Worm (Caenorhabditis elegans) whole organism, early embryonic: ENCODE measurements around the gene tbc-19.

Experiments used
- ama-1 ChIP-seq: fragments of 150-350 bp; optimal IDR thresholded peaks from 2 replicates; lab custom pipeline; 2014
- ceh-36 ChIP-seq: sonication (generic microtip); optimal IDR thresholded peaks from 2 replicates; lab custom pipeline; 2016; ENCODE audit warnings: missing genetic modification characterization, inconsistent platforms, missing compliant biosample characterization
- ets-7 ChIP-seq: sonication (generic microtip); optimal IDR thresholded peaks from 2 replicates; lab custom pipeline; 2016; ENCODE audit warnings: missing genotype, missing genetic modification characterization, missing compliant biosample characterization
- flt-1 ChIP-seq: fragments of 200-800 bp; sonication (Bioruptor generic); IDR thresholded peaks from 2 replicates; pipeline ENCODE4 v1.3.6; 2022; ENCODE audit warnings: missing genetic modification characterization, missing compliant biosample characterization
- hmbx-1 ChIP-seq: sonication (generic microtip); optimal IDR thresholded peaks from 2 replicates; lab custom pipeline; 2016; ENCODE audit warnings: mild to moderate bottlenecking, missing genetic modification characterization, missing compliant biosample characterization
- hmg-4 ChIP-seq: fragments of 200-800 bp; sonication (Bioruptor generic); optimal IDR thresholded peaks from 2 replicates; lab custom pipeline; 2018; ENCODE audit warnings: mild to moderate bottlenecking, missing genetic modification characterization, missing compliant biosample characterization
- pes-1 ChIP-seq: fragments of 200-800 bp; sonication (Bioruptor generic); IDR thresholded peaks from 2 replicates; pipeline ENCODE4 v1.3.6; 2022; ENCODE audit warnings: missing genetic modification reagents, missing genetic modification characterization, missing compliant biosample characterization
- scrt-1 ChIP-seq: fragments of 200-800 bp; sonication (Bioruptor generic); IDR thresholded peaks from 2 replicates; pipeline ENCODE4 v1.3.6; 2022; ENCODE audit warnings: missing genetic modification characterization, missing compliant biosample characterization
- tbx-11 ChIP-seq: fragments of 200-800 bp; sonication (Bioruptor generic); IDR thresholded peaks from 2 replicates; pipeline ENCODE4 v1.3.6; 2022; ENCODE audit warnings: missing genetic modification characterization, missing compliant biosample characterization
- tbx-37 ChIP-seq: fragments of 200-800 bp; sonication (Bioruptor generic); conservative IDR thresholded peaks from 2 replicates; pipeline ENCODE4 v1.3.6; 2022; ENCODE audit warnings: missing genetic modification reagents, missing genetic modification characterization, missing compliant biosample characterization
- tra-4 ChIP-seq: sonication (generic microtip); optimal IDR thresholded peaks from 2 replicates; lab custom pipeline; 2017; ENCODE audit warnings: missing genetic modification characterization, missing compliant biosample characterization

DNA sequence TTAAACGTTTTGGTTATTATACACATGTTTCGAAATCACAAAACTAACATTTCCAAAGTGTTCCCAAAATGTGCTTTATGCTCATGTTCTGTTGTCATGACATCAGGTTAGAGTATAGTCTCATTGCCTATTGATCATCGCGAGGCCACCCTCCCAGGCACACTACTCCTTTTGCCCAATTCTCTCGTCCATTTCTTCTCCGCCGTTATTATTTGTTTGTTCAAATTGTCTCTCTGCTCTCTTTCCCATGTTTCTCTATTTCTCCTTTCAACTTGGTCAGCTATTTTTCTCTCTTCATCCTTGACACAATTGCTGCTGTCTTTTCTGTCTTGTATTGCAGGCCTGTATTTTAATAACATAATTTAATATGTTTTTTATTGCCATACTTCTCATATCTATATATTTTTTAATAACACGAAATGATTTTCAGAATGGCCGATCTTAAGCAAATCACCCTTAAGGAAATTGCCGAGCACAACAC lies 10.8 kb downstream of the tbc-19 start, which contains the start of gene cytb-5.1:
- TF ChIP-seq tbx-37 (GFP tag; lab: Robert Waterston, UW) (no peak), ets-7 (no peak), ama-1 (lab: Kevin White, UChicago) (no peak), hmbx-1 (no peak), flt-1 (GFP tag; lab: Robert Waterston, UW) (no peak), pes-1 (GFP tag; lab: Robert Waterston, UW) (no peak), tra-4 (tag; lab: Kevin White, UChicago) (no peak), hmg-4 (GFP tag; lab: Kevin White, UChicago) (no peak), tbx-11 (no peak), ceh-36 (tag; lab: Kevin White, UChicago) (no peak), scrt-1 (no peak)
